Worm (Caenorhabditis elegans) whole organism, young adult: ENCODE data around the gene T10B5.7.
A peak's percentile ranks its signal among the peaks of the same experiment; 100 is the strongest.

Experiments used
- C17E4.6 ChIP-seq: fragments of 200-800 bp; sonication (Bioruptor generic); IDR thresholded peaks from 2 replicates; pipeline ENCODE4 v1.3.6; 2022; ENCODE audit warnings: missing genetic modification reagents, missing genetic modification characterization, missing compliant biosample characterization
- D2030.7 ChIP-seq: fragments of 200-800 bp; sonication (Bioruptor generic); IDR thresholded peaks from 2 replicates; pipeline ENCODE4 v1.3.6; 2022; ENCODE audit warnings: missing genetic modification reagents, missing genetic modification characterization, missing compliant biosample characterization
- F10E7.11 ChIP-seq: sonication (generic microtip); optimal IDR thresholded peaks from 2 replicates; lab custom pipeline; 2017; ENCODE audit warnings: mild to moderate bottlenecking, missing genetic modification characterization, moderate library complexity, missing compliant biosample characterization
- F22D6.2 ChIP-seq: sonication (generic microtip); optimal IDR thresholded peaks from 2 replicates; lab custom pipeline; 2016; ENCODE audit warnings: mild to moderate bottlenecking, missing genetic modification characterization, missing compliant biosample characterization
- F33H1.4 ChIP-seq: fragments of 200-800 bp; sonication (Bioruptor generic); IDR thresholded peaks from 2 replicates; pipeline ENCODE4 v1.3.6; 2022; ENCODE audit warnings: missing genetic modification reagents, missing genetic modification characterization, missing compliant biosample characterization
- F52B5.7 ChIP-seq: sonication (generic microtip); optimal IDR thresholded peaks from 2 replicates; lab custom pipeline; 2016; ENCODE audit warnings: mild to moderate bottlenecking, missing genetic modification characterization, missing compliant biosample characterization
- F55B11.4 ChIP-seq: sonication (generic microtip); optimal IDR thresholded peaks from 2 replicates; lab custom pipeline; 2016; ENCODE audit warnings: missing compliant biosample characterization, missing genetic modification characterization, borderline replicate concordance; ENCODE audit not compliant: insufficient read depth
- F57C9.4 ChIP-seq: sonication (generic microtip); optimal IDR thresholded peaks from 2 replicates; lab custom pipeline; 2017; ENCODE audit warnings: mild to moderate bottlenecking, missing genetic modification characterization, missing compliant biosample characterization
- K12H6.12 ChIP-seq: fragments of 200-800 bp; sonication (Bioruptor generic); optimal IDR thresholded peaks from 2 replicates; lab custom pipeline; 2018; ENCODE audit warnings: mild to moderate bottlenecking, missing genetic modification characterization, missing compliant biosample characterization
- Y53G8AR.9 ChIP-seq: fragments of 200-800 bp; sonication (Bioruptor generic); conservative IDR thresholded peaks from 2 replicates; pipeline ENCODE4 v1.3.6; 2022; ENCODE audit warnings: missing genetic modification reagents, missing genetic modification characterization, missing compliant biosample characterization
- Y56A3A.18 ChIP-seq: fragments of 200-800 bp; sonication (Bioruptor generic); IDR thresholded peaks from 2 replicates; pipeline ENCODE4 v1.3.6; 2022; ENCODE audit warnings: missing genetic modification reagents, missing genetic modification characterization, missing compliant biosample characterization
- Y79H2A.3 ChIP-seq: fragments of 200-800 bp; sonication (Bioruptor generic); conservative IDR thresholded peaks from 2 replicates; pipeline ENCODE4 v1.3.6; 2022; ENCODE audit warnings: missing genetic modification reagents, missing genetic modification characterization, missing compliant biosample characterization
- Y95B8A.8 ChIP-seq: fragments of 200-800 bp; sonication (Bioruptor generic); IDR thresholded peaks from 2 replicates; pipeline ENCODE4 v1.3.6; 2022; ENCODE audit warnings: missing genetic modification reagents, missing genetic modification characterization, missing compliant biosample characterization
- ama-1 ChIP-seq, 3 experiments: fragments of 150-350 bp in 1 of 3; sonication (generic microtip) in 2 of 3; optimal IDR thresholded peaks; 2 replicates each; lab custom pipeline; 2014 to 2018; ENCODE audit warnings: missing biosample characterization in 2 of 3, missing genetic modification characterization in 2 of 3, missing genetic modification reagents in 2 of 3
- aptf-2 ChIP-seq: fragments of 200-800 bp; sonication (Bioruptor generic); conservative IDR thresholded peaks from 2 replicates; pipeline ENCODE4 v1.3.6; 2022; ENCODE audit warnings: missing genetic modification reagents, missing genetic modification characterization, missing compliant biosample characterization
- atf-7 ChIP-seq: sonication (generic microtip); optimal IDR thresholded peaks from 2 replicates; lab custom pipeline; 2017; ENCODE audit warnings: mild to moderate bottlenecking, missing genetic modification characterization, missing compliant biosample characterization
- attf-3 ChIP-seq: fragments of 200-800 bp; sonication (Bioruptor generic); conservative IDR thresholded peaks from 2 replicates; pipeline ENCODE4 v1.3.6; 2022; ENCODE audit warnings: missing genetic modification reagents, missing genetic modification characterization, missing compliant biosample characterization
- attf-5 ChIP-seq: fragments of 200-800 bp; sonication (Bioruptor generic); optimal IDR thresholded peaks from 2 replicates; lab custom pipeline; 2018; ENCODE audit warnings: mild to moderate bottlenecking, missing genetic modification characterization, missing compliant biosample characterization
- bed-1 ChIP-seq: fragments of 200-800 bp; sonication (Bioruptor generic); IDR thresholded peaks from 2 replicates; pipeline ENCODE4 v1.3.6; 2022; ENCODE audit warnings: missing genetic modification reagents, missing genetic modification characterization, missing compliant biosample characterization
- bed-2 ChIP-seq: fragments of 200-800 bp; sonication (Bioruptor generic); IDR thresholded peaks from 2 replicates; pipeline ENCODE4 v1.3.6; 2022; ENCODE audit warnings: missing genetic modification reagents, missing genetic modification characterization, missing compliant biosample characterization
- ceh-40 ChIP-seq: fragments of 200-800 bp; sonication (Bioruptor generic); IDR thresholded peaks from 2 replicates; pipeline ENCODE4 v1.3.6; 2022; ENCODE audit warnings: missing genetic modification characterization, missing compliant biosample characterization
- ceh-58 ChIP-seq: fragments of 200-800 bp; sonication (Bioruptor generic); IDR thresholded peaks from 2 replicates; pipeline ENCODE4 v1.3.6; 2022; ENCODE audit warnings: missing genetic modification characterization, missing compliant biosample characterization
- ceh-91 ChIP-seq: fragments of 200-800 bp; sonication (Bioruptor generic); IDR thresholded peaks from 2 replicates; pipeline ENCODE4 v1.3.6; 2022; ENCODE audit warnings: missing genetic modification reagents, missing genetic modification characterization, missing compliant biosample characterization
- chd-7 ChIP-seq: sonication (generic microtip); optimal IDR thresholded peaks from 2 replicates; lab custom pipeline; 2016; ENCODE audit warnings: mild to moderate bottlenecking, missing genetic modification characterization, moderate library complexity, missing compliant biosample characterization
- dpl-1 ChIP-seq: fragments of 150-350 bp; optimal IDR thresholded peaks from 2 replicates; lab custom pipeline; 2014; ENCODE audit warnings: missing biosample characterization, missing genetic modification reagents, missing genetic modification characterization
- ekl-4 ChIP-seq: fragments of 200-800 bp; sonication (Bioruptor generic); IDR thresholded peaks from 2 replicates; pipeline ENCODE4 v1.3.6; 2022; ENCODE audit warnings: missing genetic modification reagents, missing genetic modification characterization, missing compliant biosample characterization
- ets-4 ChIP-seq: fragments of 200-800 bp; sonication (Bioruptor generic); optimal IDR thresholded peaks from 2 replicates; lab custom pipeline; 2018; ENCODE audit warnings: mild to moderate bottlenecking, missing genetic modification characterization, missing compliant biosample characterization
- hlh-12 ChIP-seq: sonication (generic microtip); optimal IDR thresholded peaks from 2 replicates; lab custom pipeline; 2016; ENCODE audit warnings: missing genetic modification characterization, missing compliant biosample characterization
- hmg-20 ChIP-seq: fragments of 200-800 bp; sonication (Bioruptor generic); IDR thresholded peaks from 2 replicates; pipeline ENCODE4 v1.3.6; 2022; ENCODE audit warnings: missing genetic modification reagents, missing genetic modification characterization, missing compliant biosample characterization
- lin-35 ChIP-seq, 3 experiments: fragments of 150-350 bp in 2 of 3; sonication (generic microtip) in 1 of 3; optimal IDR thresholded peaks; 2 replicates each; lab custom pipeline; 2014 to 2018; ENCODE audit warnings: missing biosample characterization in 3 of 3, missing genetic modification characterization in 3 of 3, missing genetic modification reagents in 3 of 3
- lin-40 ChIP-seq: sonication (generic microtip); optimal IDR thresholded peaks from 2 replicates; lab custom pipeline; 2016; ENCODE audit warnings: missing genetic modification characterization, mild to moderate bottlenecking, missing compliant biosample characterization, missing genotype, missing genetic modification reagents
- lsl-1 ChIP-seq: fragments of 200-800 bp; sonication (Bioruptor generic); optimal IDR thresholded peaks from 2 replicates; lab custom pipeline; 2018; ENCODE audit warnings: mild to moderate bottlenecking, missing genetic modification characterization, moderate library complexity, missing compliant biosample characterization
- lsy-27 ChIP-seq: sonication (generic microtip); optimal IDR thresholded peaks from 2 replicates; lab custom pipeline; 2017; ENCODE audit warnings: missing genetic modification characterization, mild to moderate bottlenecking, missing compliant biosample characterization, antibody characterized with exemption, missing genotype, borderline replicate concordance; ENCODE audit not compliant: insufficient read depth
- madf-3 ChIP-seq: fragments of 200-800 bp; sonication (Bioruptor generic); IDR thresholded peaks from 2 replicates; pipeline ENCODE4 v1.3.6; 2022; ENCODE audit warnings: missing genetic modification reagents, missing genetic modification characterization, missing compliant biosample characterization
- madf-8 ChIP-seq: fragments of 200-800 bp; sonication (Bioruptor generic); conservative IDR thresholded peaks from 2 replicates; pipeline ENCODE4 v1.3.6; 2022; ENCODE audit warnings: missing genetic modification reagents, missing genetic modification characterization, missing compliant biosample characterization
- nfya-2 ChIP-seq: fragments of 200-800 bp; sonication (Bioruptor generic); IDR thresholded peaks from 2 replicates; pipeline ENCODE4 v1.3.6; 2022; ENCODE audit warnings: missing genetic modification reagents, missing genetic modification characterization, missing compliant biosample characterization
- nhr-27 ChIP-seq: fragments of 200-800 bp; sonication (Bioruptor generic); optimal IDR thresholded peaks from 2 replicates; lab custom pipeline; 2018; ENCODE audit warnings: mild to moderate bottlenecking, missing genetic modification characterization, moderate library complexity, missing compliant biosample characterization
- rec-8 ChIP-seq, 2 experiments: sonication (generic microtip); optimal IDR thresholded peaks; 2 replicates each; lab custom pipeline; 2016; ENCODE audit warnings: mild to moderate bottlenecking in 2 of 2, missing genetic modification characterization in 2 of 2, missing genetic modification reagents in 2 of 2, missing genotype in 2 of 2, missing biosample characterization in 1 of 2, missing compliant biosample characterization in 1 of 2, moderate library complexity in 1 of 2
- repo-1 ChIP-seq: sonication (generic microtip); optimal IDR thresholded peaks from 2 replicates; lab custom pipeline; 2017; ENCODE audit warnings: mild to moderate bottlenecking, missing genetic modification characterization, missing compliant biosample characterization
- sdz-38 ChIP-seq: sonication (generic microtip); optimal IDR thresholded peaks from 2 replicates; lab custom pipeline; 2016; ENCODE audit warnings: missing genotype, missing genetic modification characterization, missing compliant biosample characterization
- somi-1 ChIP-seq: fragments of 200-800 bp; sonication (Bioruptor generic); optimal IDR thresholded peaks from 2 replicates; lab custom pipeline; 2018; ENCODE audit warnings: mild to moderate bottlenecking, missing genetic modification characterization, missing compliant biosample characterization
- tbp1 ChIP-seq: fragments of 200-800 bp; sonication (Bioruptor generic); optimal IDR thresholded peaks from 2 replicates; lab custom pipeline; 2018; ENCODE audit warnings: mild to moderate bottlenecking, missing genetic modification characterization, missing compliant biosample characterization
- tbx-9 ChIP-seq: sonication (generic microtip); optimal IDR thresholded peaks from 2 replicates; lab custom pipeline; 2016; ENCODE audit warnings: borderline replicate concordance, missing genetic modification characterization, inconsistent platforms, missing compliant biosample characterization
- xnd-1 ChIP-seq: sonication (generic microtip); optimal IDR thresholded peaks from 2 replicates; lab custom pipeline; 2016; ENCODE audit warnings: missing genotype, missing genetic modification reagents, missing genetic modification characterization, missing compliant biosample characterization
- ztf-28 ChIP-seq: fragments of 200-800 bp; sonication (Bioruptor generic); IDR thresholded peaks from 2 replicates; pipeline ENCODE4 v1.3.6; 2022; ENCODE audit warnings: missing genetic modification reagents, missing genetic modification characterization, missing compliant biosample characterization
- ztf-3 ChIP-seq: fragments of 200-800 bp; sonication (Bioruptor generic); optimal IDR thresholded peaks from 2 replicates; lab custom pipeline; 2018; ENCODE audit warnings: mild to moderate bottlenecking, missing genetic modification characterization, missing compliant biosample characterization
- ztf-6 ChIP-seq: fragments of 200-800 bp; sonication (Bioruptor generic); IDR thresholded peaks from 2 replicates; pipeline ENCODE4 v1.3.6; 2022; ENCODE audit warnings: missing genetic modification reagents, missing genetic modification characterization, missing compliant biosample characterization

The T10B5.7 gene

ce11 chrV:1871768-1872296 is 25.8 kb downstream of the T10B5.7 start, which contains the start of the genes T10B5.4 and cct-7 (continued):
- TF ChIP-seq sdz-38 (tag; lab: Kevin White, UChicago) (no peak), ztf-3 (GFP tag; lab: Kevin White, UChicago) (no peak), F33H1.4 (GFP tag; lab: Robert Waterston, UW) (peak; percentile 29; the same call in 1 of the 2 replicates), lsy-27 (peak; percentile 13), hlh-12 (tag; lab: Kevin White, UChicago) (no peak), K12H6.12 (tag; lab: Kevin White, UChicago) (peak; percentile 92), F55B11.4 (tag; lab: Kevin White, UChicago) (no peak), lin-35 (GFP tag; optimal IDR thresholded peaks at IDR 0.05; lab: Kevin White, UChicago) (peak in 2 of 3 experiments; percentile 45 to 52), Y79H2A.3 (GFP tag; lab: Robert Waterston, UW) (no peak), attf-5 (GFP tag; lab: Kevin White, UChicago) (peak; percentile 98), attf-3 (GFP tag; lab: Robert Waterston, UW) (peak; percentile 69), ztf-28 (peak; percentile 73; the same call in 1 of the 2 replicates), madf-8 (GFP tag; lab: Robert Waterston, UW) (no peak), C17E4.6 (GFP tag; lab: Robert Waterston, UW) (0 out of 2 replicates have a peak, but pooled peaks have one; percentile 30), ceh-40 (no peak), nhr-27 (tag; lab: Kevin White, UChicago) (no peak), Y53G8AR.9 (GFP tag; lab: Robert Waterston, UW) (peak; percentile 73; the same call in 1 of the 2 replicates), madf-3 (GFP tag; lab: Robert Waterston, UW) (peak; percentile 99), F10E7.11 (tag; lab: Kevin White, UChicago) (no peak), somi-1 (GFP tag; lab: Kevin White, UChicago) (peak; percentile 57), ama-1 (optimal IDR thresholded peaks at IDR 0.05; lab: Kevin White, UChicago) (no peak), ama-1 (GFP tag; optimal IDR thresholded peaks at IDR 0.05; lab: Kevin White, UChicago) (no peak), lin-40 (tag; lab: Kevin White, UChicago) (peak; percentile 75), dpl-1 (peak; percentile 62), bed-2 (GFP tag; lab: Robert Waterston, UW) (0 out of 2 replicates have a peak, but pooled peaks have one; percentile 37), Y95B8A.8 (GFP tag; lab: Robert Waterston, UW) (no peak), ekl-4 (GFP tag; lab: Robert Waterston, UW) (peak; percentile 79), F52B5.7 (tag; lab: Kevin White, UChicago) (no peak), ceh-91 (GFP tag; lab: Robert Waterston, UW) (peak; percentile 68), rec-8 (tag; optimal IDR thresholded peaks at IDR 0.05; lab: Kevin White, UChicago) (no peak), atf-7 (tag; lab: Kevin White, UChicago) (peak; percentile 18), bed-1 (GFP tag; lab: Robert Waterston, UW) (0 out of 2 replicates have a peak, but pooled peaks have one; percentile 31), Y56A3A.18 (no peak), chd-7 (tag; lab: Kevin White, UChicago) (peak; percentile 63), xnd-1 (tag; lab: Kevin White, UChicago) (no peak), F22D6.2 (tag; lab: Kevin White, UChicago) (no peak), D2030.7 (GFP tag; lab: Robert Waterston, UW) (peak; percentile 83), F57C9.4 (no peak), ets-4 (no peak), repo-1 (tag; lab: Kevin White, UChicago) (peak; percentile 13), ztf-6 (GFP tag; lab: Robert Waterston, UW) (0 out of 2 replicates have a peak, but pooled peaks have one; percentile 33), aptf-2 (peak; percentile 85), nfya-2 (GFP tag; lab: Robert Waterston, UW) (no peak), tbp1 (GFP tag; lab: Kevin White, UChicago) (peak; percentile 52), ceh-58 (GFP tag; lab: Robert Waterston, UW) (no peak), hmg-20 (GFP tag; lab: Robert Waterston, UW) (0 out of 2 replicates have a peak, but pooled peaks have one; percentile 23), tbx-9 (no peak), lsl-1 (GFP tag; lab: Kevin White, UChicago) (peak; percentile 65)
